Worm (Caenorhabditis elegans): Measurements from ENCODE around the gene nrde-2.

- TF ChIP-seq him-1 (tag; optimal IDR thresholded peaks at IDR 0.05) (no peak), dao-5 (tag; optimal IDR thresholded peaks at IDR 0.05) (no peak)
Measured at ce11 chrII:10231874-10232273, 15.6 kb downstream of the nrde-2 start.

Data from whole organism, L4/young adult.